Fruit fly (Drosophila melanogaster): ENCODE results near the gene CG12071.

Gene CG12071

dm6 chr3R:30888550-30889259 is 7.9 kb upstream of the CG12071 start, which contains the start of gene Sap-r (continued):
- TF ChIP-seq bbx (GFP tag; IDR thresholded peaks at IDR 0.05; ENCODE audit: partially characterized antibody): peak; percentile 80
- TF ChIP-seq oc (tag; optimal IDR thresholded peaks at IDR 0.05): no peak
- peak; percentile 78 for TF ChIP-seq CG6791 (GFP tag; IDR thresholded peaks at IDR 0.05; ENCODE audit: partially characterized antibody)
- TF ChIP-seq CG8290 (GFP tag; optimal IDR thresholded peaks at IDR 0.05): peak; percentile 44
- peak in 1 of 2 experiments; percentile 84 for TF ChIP-seq CG8290 (tag; optimal IDR thresholded peaks at IDR 0.05)
- TF ChIP-seq CG4282 (GFP tag; optimal IDR thresholded peaks at IDR 0.05): no peak
- no peak for TF ChIP-seq jing (GFP tag; optimal IDR thresholded peaks at IDR 0.05)
- no peak for TF ChIP-seq CG6272 (GFP tag; IDR thresholded peaks at IDR 0.05)
- no peak for TF ChIP-seq Sry-β (GFP tag; optimal IDR thresholded peaks at IDR 0.05)
- peak; percentile 8 for TF ChIP-seq CG13424 (tag; optimal IDR thresholded peaks at IDR 0.05)
- TF ChIP-seq NFAT (GFP tag; IDR thresholded peaks at IDR 0.05): peak; percentile 7; the same call in 1 of the 2 replicates
- no peak for TF ChIP-seq CG1529 (GFP tag; optimal IDR thresholded peaks at IDR 0.05)
- peak; percentile 68; the same call in 2 of the 3 replicates for TF ChIP-seq hb (GFP tag; IDR thresholded peaks at IDR 0.05; ENCODE audit: partially characterized antibody)
- TF ChIP-seq CoRest (tag; optimal IDR thresholded peaks at IDR 0.05): peak; percentile 43
- TF ChIP-seq pb (GFP tag; optimal IDR thresholded peaks at IDR 0.05): no peak
- TF ChIP-seq CG10979 (tag; optimal IDR thresholded peaks at IDR 0.05): no peak
- no peak for TF ChIP-seq Lim3 (GFP tag; IDR thresholded peaks at IDR 0.05)
- TF ChIP-seq CG6683 (GFP tag; optimal IDR thresholded peaks at IDR 0.05): no peak
- TF ChIP-seq CG31224 (GFP tag; IDR thresholded peaks at IDR 0.05): no peak
- no peak for TF ChIP-seq ATbp (GFP tag; optimal IDR thresholded peaks at IDR 0.05)
- TF ChIP-seq CG18262 (tag; optimal IDR thresholded peaks at IDR 0.05): no peak
- TF ChIP-seq her (GFP tag; optimal IDR thresholded peaks at IDR 0.05): no peak
- TF ChIP-seq Dad (GFP tag; optimal IDR thresholded peaks at IDR 0.05): no peak
- TF ChIP-seq CG17802 (tag; optimal IDR thresholded peaks at IDR 0.05): no peak
- peak; percentile 77 for TF ChIP-seq CG12659 (GFP tag; optimal IDR thresholded peaks at IDR 0.05)
- TF ChIP-seq wek (GFP tag; optimal IDR thresholded peaks at IDR 0.05): no peak
- peak; percentile 60; the same call in 1 of the 2 replicates for TF ChIP-seq sna (GFP tag; IDR thresholded peaks at IDR 0.05; ENCODE audit: partially characterized antibody)
- no peak for TF ChIP-seq tx (GFP tag; optimal IDR thresholded peaks at IDR 0.05)
- TF ChIP-seq dmrt99B (tag; optimal IDR thresholded peaks at IDR 0.05): no peak
- TF ChIP-seq Max (GFP tag; optimal IDR thresholded peaks at IDR 0.05): no peak
- TF ChIP-seq bab2 (GFP tag; optimal IDR thresholded peaks at IDR 0.05): no peak
- TF ChIP-seq CG14441 (GFP tag; IDR thresholded peaks at IDR 0.05): no peak
- peak; percentile 69 for TF ChIP-seq psq (GFP tag; optimal IDR thresholded peaks at IDR 0.05)
- TF ChIP-seq CG34224 (GFP tag; IDR thresholded peaks at IDR 0.05; ENCODE audit: partially characterized antibody): peak; percentile 75
- TF ChIP-seq CG12744 (GFP tag; optimal IDR thresholded peaks at IDR 0.05): no peak
- peak; percentile 99 for TF ChIP-seq gfzf (GFP tag; optimal IDR thresholded peaks at IDR 0.05)
- no peak for TF ChIP-seq CG12104 (GFP tag; optimal IDR thresholded peaks at IDR 0.05)
- no peak for TF ChIP-seq esg (GFP tag; conservative IDR thresholded peaks at IDR 0.05)
- no peak for TF ChIP-seq CG10209 (GFP tag; optimal IDR thresholded peaks at IDR 0.05)
- TF ChIP-seq Aef1 (GFP tag; IDR thresholded peaks at IDR 0.05): no peak
- TF ChIP-seq toy (GFP tag; IDR thresholded peaks at IDR 0.05): no peak
- no peak for TF ChIP-seq pros (GFP tag; optimal IDR thresholded peaks at IDR 0.05)
- TF ChIP-seq D19B (GFP tag; optimal IDR thresholded peaks at IDR 0.05): no peak
- peak; percentile 60 for TF ChIP-seq nerfin-2 (GFP tag; IDR thresholded peaks at IDR 0.05; ENCODE audit: partially characterized antibody)
- no peak for TF ChIP-seq z (GFP tag; IDR thresholded peaks at IDR 0.05)
- no peak for TF ChIP-seq CG15269 (tag; optimal IDR thresholded peaks at IDR 0.05)
- TF ChIP-seq Meics (GFP tag; optimal IDR thresholded peaks at IDR 0.05): no peak
- no peak for TF ChIP-seq ap (GFP tag; IDR thresholded peaks at IDR 0.05)
- no peak for TF ChIP-seq seq (GFP tag; IDR thresholded peaks at IDR 0.05)
- TF ChIP-seq Oli (tag; optimal IDR thresholded peaks at IDR 0.05): no peak
